Worm (Caenorhabditis elegans) whole organism, early embryonic: ENCODE data around the gene letm-1.

Source experiments
- B0310.2 ChIP-seq: sonication (generic microtip); optimal IDR thresholded peaks from 2 replicates; lab custom pipeline; 2016; ENCODE audit warnings: mild to moderate bottlenecking, missing genetic modification characterization, missing compliant biosample characterization
- ama-1 ChIP-seq: fragments of 150-350 bp; optimal IDR thresholded peaks from 2 replicates; lab custom pipeline; 2014
- ceh-36 ChIP-seq: sonication (generic microtip); optimal IDR thresholded peaks from 2 replicates; lab custom pipeline; 2016; ENCODE audit warnings: missing genetic modification characterization, inconsistent platforms, missing compliant biosample characterization
- ets-7 ChIP-seq: sonication (generic microtip); optimal IDR thresholded peaks from 2 replicates; lab custom pipeline; 2016; ENCODE audit warnings: missing genotype, missing genetic modification characterization, missing compliant biosample characterization
- hmbx-1 ChIP-seq: sonication (generic microtip); optimal IDR thresholded peaks from 2 replicates; lab custom pipeline; 2016; ENCODE audit warnings: mild to moderate bottlenecking, missing genetic modification characterization, missing compliant biosample characterization
- hmg-4 ChIP-seq: fragments of 200-800 bp; sonication (Bioruptor generic); optimal IDR thresholded peaks from 2 replicates; lab custom pipeline; 2018; ENCODE audit warnings: mild to moderate bottlenecking, missing genetic modification characterization, missing compliant biosample characterization
- hnd-1 ChIP-seq: sonication (generic microtip); optimal IDR thresholded peaks from 2 replicates; lab custom pipeline; 2016; ENCODE audit warnings: missing genetic modification characterization, missing compliant biosample characterization
- tbx-11 ChIP-seq: fragments of 200-800 bp; sonication (Bioruptor generic); IDR thresholded peaks from 2 replicates; pipeline ENCODE4 v1.3.6; 2022; ENCODE audit warnings: missing genetic modification characterization, missing compliant biosample characterization
- tra-4 ChIP-seq: sonication (generic microtip); optimal IDR thresholded peaks from 2 replicates; lab custom pipeline; 2017; ENCODE audit warnings: missing genetic modification characterization, missing compliant biosample characterization

ce11 chrV:13657291-13657690, 3.8 kb upstream of the letm-1 start:
- TF ChIP-seq ets-7 (tag; lab: Kevin White, UChicago) (no peak), hnd-1 (tag; lab: Kevin White, UChicago) (no peak), ceh-36 (tag; lab: Kevin White, UChicago) (no peak), ama-1 (no peak), tra-4 (tag; lab: Kevin White, UChicago) (no peak), B0310.2 (no peak), tbx-11 (GFP tag; lab: Robert Waterston, UW) (no peak), hmbx-1 (no peak), hmg-4 (no peak)
